Worm (Caenorhabditis elegans) whole organism, L1 larva: Measurements from ENCODE around the gene dsl-5.

Experiments used
- C04F5.9 ChIP-seq: sonication (generic microtip); optimal IDR thresholded peaks from 2 replicates; lab custom pipeline; 2016; ENCODE audit warnings: missing genetic modification characterization, missing compliant biosample characterization
- C34B4.2 ChIP-seq: sonication (generic microtip); optimal IDR thresholded peaks from 2 replicates; lab custom pipeline; 2017; ENCODE audit warnings: mild to moderate bottlenecking, missing genetic modification characterization, missing compliant biosample characterization
- Y116A8C.19 ChIP-seq: sonication (generic microtip); optimal IDR thresholded peaks from 2 replicates; lab custom pipeline; 2016; ENCODE audit warnings: missing compliant biosample characterization, missing genetic modification characterization, borderline replicate concordance
- alr-1 ChIP-seq: fragments of 200-800 bp; sonication (Bioruptor generic); optimal IDR thresholded peaks from 2 replicates; lab custom pipeline; 2018; ENCODE audit warnings: borderline replicate concordance, mild to moderate bottlenecking, missing genetic modification characterization, missing compliant biosample characterization
- aly-2 ChIP-seq: fragments of 150-350 bp; optimal IDR thresholded peaks from 2 replicates; lab custom pipeline; 2014; ENCODE audit warnings: missing biosample characterization, missing genetic modification characterization
- blmp-1 ChIP-seq: fragments of 150-350 bp; optimal IDR thresholded peaks from 2 replicates; lab custom pipeline; 2014; ENCODE audit warnings: missing biosample characterization, missing genetic modification characterization
- ceh-8 ChIP-seq: fragments of 200-800 bp; sonication (Bioruptor generic); optimal IDR thresholded peaks from 2 replicates; lab custom pipeline; 2018; ENCODE audit warnings: mild to moderate bottlenecking, missing genetic modification characterization, moderate library complexity, missing compliant biosample characterization
- ceh-88 ChIP-seq: fragments of 200-800 bp; sonication (Bioruptor generic); IDR thresholded peaks from 2 replicates; pipeline ENCODE4 v1.3.6; 2022; ENCODE audit warnings: missing genetic modification characterization, missing compliant biosample characterization
- ces-1 ChIP-seq: fragments of 150-350 bp; optimal IDR thresholded peaks from 2 replicates; lab custom pipeline; 2014; ENCODE audit warnings: missing biosample characterization, missing genetic modification reagents, missing genetic modification characterization
- dpl-1 ChIP-seq, 3 experiments: fragments of 150-350 bp in 2 of 3; sonication (generic microtip) in 1 of 3; optimal IDR thresholded peaks; 2 replicates each; lab custom pipeline; 2014 to 2017; ENCODE audit warnings: missing biosample characterization in 3 of 3, missing genetic modification characterization in 3 of 3, missing genetic modification reagents in 3 of 3
- elt-3 ChIP-seq, 6 experiments: fragments of 150-350 bp in 1 of 6; sonication (generic microtip); optimal IDR thresholded peaks; 2 replicates each; lab custom pipeline; 2017 to 2018; ENCODE audit warnings: missing biosample characterization in 6 of 6, missing genetic modification characterization in 6 of 6, inconsistent platforms in 1 of 6
- ets-5 ChIP-seq: fragments of 200-800 bp; sonication (Bioruptor generic); IDR thresholded peaks from 2 replicates; pipeline ENCODE4 v1.3.6; 2022; ENCODE audit warnings: missing genetic modification characterization, missing compliant biosample characterization
- fkh-8 ChIP-seq: sonication (generic microtip); optimal IDR thresholded peaks from 2 replicates; lab custom pipeline; 2016; ENCODE audit warnings: mild to moderate bottlenecking, missing genetic modification characterization, missing compliant biosample characterization
- fos-1 ChIP-seq: fragments of 150-350 bp; optimal IDR thresholded peaks from 2 replicates; lab custom pipeline; 2014; ENCODE audit warnings: missing biosample characterization, missing genetic modification characterization
- hlh-17 ChIP-seq: fragments of 200-800 bp; sonication (Bioruptor generic); optimal IDR thresholded peaks from 2 replicates; lab custom pipeline; 2018; ENCODE audit warnings: missing genetic modification characterization, mild to moderate bottlenecking, missing compliant biosample characterization, moderate library complexity, borderline replicate concordance
- hlh-4 ChIP-seq: sonication (generic microtip); optimal IDR thresholded peaks from 2 replicates; lab custom pipeline; 2016; ENCODE audit warnings: mild to moderate bottlenecking, missing genetic modification characterization, missing compliant biosample characterization
- irx-1 ChIP-seq: sonication (generic microtip); optimal IDR thresholded peaks from 2 replicates; lab custom pipeline; 2016; ENCODE audit warnings: missing genetic modification characterization, missing compliant biosample characterization
- isw-1 ChIP-seq: fragments of 200-800 bp; sonication (Bioruptor generic); IDR thresholded peaks from 2 replicates; pipeline ENCODE4 v1.3.6; 2022; ENCODE audit warnings: missing genetic modification characterization, missing compliant biosample characterization
- lin-13 ChIP-seq: fragments of 150-350 bp; optimal IDR thresholded peaks from 2 replicates; lab custom pipeline; 2014; ENCODE audit warnings: missing biosample characterization, missing genetic modification reagents, missing genetic modification characterization
- lin-14 ChIP-seq: fragments of 200-800 bp; sonication (Bioruptor generic); optimal IDR thresholded peaks from 2 replicates; lab custom pipeline; 2018; ENCODE audit warnings: mild to moderate bottlenecking, missing genetic modification characterization, moderate library complexity, missing compliant biosample characterization
- lin-15B ChIP-seq: fragments of 150-350 bp; sonication (generic microtip); optimal IDR thresholded peaks from 3 replicates; lab custom pipeline; 2014; ENCODE audit warnings: missing biosample characterization, missing genetic modification characterization
- lin-35 ChIP-seq, 2 experiments: fragments of 150-350 bp; optimal IDR thresholded peaks; 2 replicates each; lab custom pipeline; 2014; ENCODE audit warnings: missing biosample characterization in 2 of 2, missing genetic modification characterization in 2 of 2, missing genetic modification reagents in 2 of 2
- lin-39 ChIP-seq: fragments of 150-350 bp; optimal IDR thresholded peaks from 2 replicates; lab custom pipeline; 2014; ENCODE audit warnings: missing biosample characterization, missing genetic modification reagents, missing genetic modification characterization
- mab-9 ChIP-seq: fragments of 200-800 bp; sonication (Bioruptor generic); IDR thresholded peaks from 2 replicates; pipeline ENCODE4 v1.3.6; 2022; ENCODE audit warnings: missing genetic modification reagents, missing genetic modification characterization, missing compliant biosample characterization
- mdl-1 ChIP-seq, 2 experiments: fragments of 150-350 bp; optimal IDR thresholded peaks; 2 replicates each; lab custom pipeline; 2014 to 2017; ENCODE audit warnings: missing biosample characterization in 2 of 2, missing genetic modification characterization in 2 of 2, inconsistent platforms in 1 of 2
- mep-1 ChIP-seq: fragments of 150-350 bp; optimal IDR thresholded peaks from 2 replicates; lab custom pipeline; 2014; ENCODE audit warnings: missing biosample characterization, missing genetic modification characterization
- nhr-11 ChIP-seq: fragments of 150-350 bp; optimal IDR thresholded peaks from 2 replicates; lab custom pipeline; 2014; ENCODE audit warnings: missing biosample characterization, missing genetic modification characterization
- nhr-12 ChIP-seq: sonication (generic microtip); optimal IDR thresholded peaks from 2 replicates; lab custom pipeline; 2017; ENCODE audit warnings: missing biosample characterization, missing genetic modification characterization
- nhr-19 ChIP-seq: fragments of 200-800 bp; sonication (Bioruptor generic); conservative IDR thresholded peaks from 2 replicates; pipeline ENCODE4 v1.3.6; 2022; ENCODE audit warnings: missing genetic modification characterization, missing compliant biosample characterization
- nhr-20 ChIP-seq: sonication (generic microtip); optimal IDR thresholded peaks from 2 replicates; lab custom pipeline; 2016; ENCODE audit warnings: mild to moderate bottlenecking, missing genetic modification characterization, missing compliant biosample characterization
- nhr-47 ChIP-seq: sonication (generic microtip); optimal IDR thresholded peaks from 2 replicates; lab custom pipeline; 2016; ENCODE audit warnings: mild to moderate bottlenecking, missing genetic modification characterization, moderate library complexity, missing compliant biosample characterization
- nhr-71 ChIP-seq: sonication (generic microtip); optimal IDR thresholded peaks from 2 replicates; lab custom pipeline; 2016; ENCODE audit warnings: mild to moderate bottlenecking, missing genetic modification characterization, moderate library complexity, missing compliant biosample characterization
- nhr-84 ChIP-seq: sonication (generic microtip); optimal IDR thresholded peaks from 2 replicates; lab custom pipeline; 2017; ENCODE audit warnings: missing biosample characterization, missing genetic modification characterization
- nhr-90 ChIP-seq: sonication (generic microtip); optimal IDR thresholded peaks from 2 replicates; lab custom pipeline; 2016; ENCODE audit warnings: mild to moderate bottlenecking, missing genetic modification characterization, missing compliant biosample characterization; ENCODE audit not compliant: poor library complexity
- pag-3 ChIP-seq: sonication (generic microtip); optimal IDR thresholded peaks from 2 replicates; lab custom pipeline; 2017; ENCODE audit warnings: missing genetic modification characterization, mild to moderate bottlenecking, missing compliant biosample characterization, antibody characterized with exemption, borderline replicate concordance; ENCODE audit not compliant: insufficient read depth
- pqm-1 ChIP-seq: sonication (generic microtip); optimal IDR thresholded peaks from 3 replicates; lab custom pipeline; 2017; ENCODE audit warnings: missing biosample characterization, missing genetic modification characterization
- rnt-1 ChIP-seq: sonication (generic microtip); optimal IDR thresholded peaks from 2 replicates; lab custom pipeline; 2016; ENCODE audit warnings: mild to moderate bottlenecking, missing genetic modification characterization, moderate library complexity, missing compliant biosample characterization
- snpc-4 ChIP-seq: fragments of 150-350 bp; optimal IDR thresholded peaks from 2 replicates; lab custom pipeline; 2014; ENCODE audit warnings: missing biosample characterization, missing genetic modification characterization
- snu-23 ChIP-seq: sonication (generic microtip); optimal IDR thresholded peaks from 2 replicates; lab custom pipeline; 2016; ENCODE audit warnings: missing genetic modification characterization, missing compliant biosample characterization
- sup-37 ChIP-seq: fragments of 200-800 bp; sonication (Bioruptor generic); optimal IDR thresholded peaks from 2 replicates; lab custom pipeline; 2018; ENCODE audit warnings: mild to moderate bottlenecking, missing genetic modification characterization, missing compliant biosample characterization
- swsn-7 ChIP-seq: sonication (generic microtip); optimal IDR thresholded peaks from 2 replicates; lab custom pipeline; 2016; ENCODE audit warnings: missing genetic modification characterization, missing compliant biosample characterization
- tbx-2 ChIP-seq: sonication (generic microtip); optimal IDR thresholded peaks from 2 replicates; lab custom pipeline; 2016; ENCODE audit warnings: missing genetic modification characterization, missing compliant biosample characterization
- tlp-1 ChIP-seq: fragments of 150-350 bp; optimal IDR thresholded peaks from 2 replicates; lab custom pipeline; 2014; ENCODE audit warnings: missing biosample characterization, missing genetic modification characterization
- unc-30 ChIP-seq: sonication (generic microtip); optimal IDR thresholded peaks from 2 replicates; lab custom pipeline; 2017; ENCODE audit warnings: missing biosample characterization, missing genetic modification characterization
- unc-98 ChIP-seq: fragments of 200-800 bp; sonication (Bioruptor generic); IDR thresholded peaks from 2 replicates; pipeline ENCODE4 v1.3.6; 2022; ENCODE audit warnings: missing genetic modification characterization, missing compliant biosample characterization
- xbp-1 ChIP-seq: sonication (generic microtip); optimal IDR thresholded peaks from 2 replicates; lab custom pipeline; 2016; ENCODE audit warnings: missing genetic modification characterization, missing compliant biosample characterization
- zip-4 ChIP-seq: fragments of 200-800 bp; sonication (Bioruptor generic); optimal IDR thresholded peaks from 2 replicates; lab custom pipeline; 2018; ENCODE audit warnings: mild to moderate bottlenecking, missing genetic modification characterization, moderate library complexity, missing compliant biosample characterization

dsl-5 gene

DNA sequence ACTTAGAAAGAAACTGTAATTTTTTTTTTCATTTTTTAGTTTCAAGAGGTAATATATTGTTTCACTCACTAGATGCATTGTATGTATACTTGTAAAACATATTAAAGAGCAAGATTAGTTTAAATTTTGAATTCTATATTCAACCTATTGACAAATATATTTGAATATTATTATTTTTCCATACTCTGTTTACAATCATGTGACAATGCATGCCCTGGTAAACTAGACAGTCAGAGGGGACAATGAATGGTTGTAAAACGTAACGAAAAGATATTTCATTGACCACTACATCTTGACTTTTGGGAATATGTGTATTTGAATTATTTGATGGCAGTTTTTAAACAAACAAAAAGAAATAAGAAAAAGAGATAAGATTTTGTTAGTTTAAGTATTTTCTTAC, 1.5 kb upstream of the dsl-5 start:
- no peak for TF ChIP-seq tlp-1 (tag; lab: Kevin White, UChicago)
- no peak for TF ChIP-seq mep-1 (tag; lab: Kevin White, UChicago)
- TF ChIP-seq lin-13 (GFP tag; lab: Kevin White, UChicago), result no peak
- no peak for TF ChIP-seq hlh-4 (tag; lab: Kevin White, UChicago)
- no peak for TF ChIP-seq unc-30 (tag; lab: Kevin White, UChicago)
- TF ChIP-seq alr-1 (tag; lab: Kevin White, UChicago), result no peak
- TF ChIP-seq nhr-11 (tag; lab: Kevin White, UChicago), result no peak
- no peak for TF ChIP-seq C34B4.2 (tag; lab: Kevin White, UChicago)
- no peak for TF ChIP-seq irx-1 (tag; lab: Kevin White, UChicago)
- no peak for TF ChIP-seq fkh-8
- no peak for TF ChIP-seq ces-1 (GFP tag; lab: Kevin White, UChicago)
- no peak for TF ChIP-seq aly-2
- no peak for TF ChIP-seq Y116A8C.19 (tag; lab: Kevin White, UChicago)

DNA sequence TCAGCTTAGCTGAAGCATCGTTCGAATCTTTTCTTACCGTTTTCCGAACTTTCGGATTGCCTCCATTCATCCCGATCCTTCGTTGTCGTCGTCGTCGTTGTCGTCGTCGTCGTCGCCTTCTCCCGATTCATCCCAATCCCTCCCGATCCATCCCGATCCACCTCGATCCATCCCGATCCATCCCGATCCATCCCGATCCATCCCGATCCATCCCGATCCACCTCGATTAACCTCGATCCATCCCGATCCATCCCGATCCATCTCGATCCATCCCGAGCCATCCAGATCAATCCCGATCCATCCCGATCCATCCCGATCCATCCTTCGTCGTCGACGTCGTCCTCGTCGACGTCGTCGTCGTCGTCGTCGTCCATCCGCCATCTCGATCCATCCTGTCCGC, 4.3 kb downstream of the dsl-5 start:
- TF ChIP-seq mab-9 (GFP tag; lab: Robert Waterston, UW) (0 out of 2 replicates have a peak, but pooled peaks have one; percentile 12), ets-5 (GFP tag; lab: Robert Waterston, UW) (0 out of 2 replicates have a peak, but pooled peaks have one; percentile 56)

DNA sequence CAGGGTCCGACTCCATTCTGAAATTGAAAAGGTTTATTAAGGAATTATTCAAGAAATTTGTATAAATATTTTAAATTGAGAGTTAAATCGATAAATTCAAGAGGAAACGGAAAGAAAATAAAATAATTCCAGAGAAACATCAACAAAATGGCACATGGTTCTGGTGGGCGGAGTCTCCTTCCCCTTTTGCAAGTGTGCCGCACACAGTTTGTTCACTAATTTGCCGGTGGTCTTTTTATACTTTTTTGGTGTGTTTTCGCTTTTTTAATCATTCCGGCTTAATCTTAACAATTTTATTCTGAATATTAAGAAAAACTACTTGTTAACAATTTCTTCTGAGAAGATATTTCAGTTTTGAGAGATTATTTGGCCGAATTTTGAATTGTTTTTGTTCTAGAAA, 15.9 kb downstream of the dsl-5 start, which contains the start of the genes ragc-1 and Y24F12A.1:
ragc-1 (minus strand) TSS at position 25 of the 400 bp plus-strand sequence.
Y24F12A.1 (plus strand) TSS at position 346 of the 400 bp plus-strand sequence.
- TF ChIP-seq unc-98 (GFP tag; lab: Robert Waterston, UW) (no peak), lin-39 (tag; lab: Kevin White, UChicago) (no peak), snpc-4 (no peak), snu-23 (peak; percentile 41), nhr-19 (GFP tag; lab: Robert Waterston, UW) (peak; percentile 30), isw-1 (GFP tag; lab: Robert Waterston, UW) (no peak), swsn-7 (tag; lab: Kevin White, UChicago) (peak; percentile 39), nhr-20 (peak; percentile 47), hlh-17 (GFP tag; lab: Kevin White, UChicago) (no peak), lin-15B (tag; lab: Kevin White, UChicago) (peak; percentile 13), C04F5.9 (no peak), C34B4.2 (tag; lab: Kevin White, UChicago) (no peak), lin-35 (GFP tag; optimal IDR thresholded peaks at IDR 0.05; lab: Kevin White, UChicago) (peak; percentile 29 to 61), hlh-4 (tag; lab: Kevin White, UChicago) (no peak), fos-1 (tag; lab: Kevin White, UChicago) (no peak), mep-1 (tag; lab: Kevin White, UChicago) (peak; percentile 38), alr-1 (tag; lab: Kevin White, UChicago) (no peak), lin-13 (GFP tag; lab: Kevin White, UChicago) (no peak), pqm-1 (tag; lab: Kevin White, UChicago) (no peak), ces-1 (GFP tag; lab: Kevin White, UChicago) (no peak), tbx-2 (tag; lab: Kevin White, UChicago) (peak; percentile 24), sup-37 (GFP tag; lab: Kevin White, UChicago) (no peak), nhr-12 (tag; lab: Kevin White, UChicago) (no peak), pag-3 (no peak), fkh-8 (peak; percentile 22), nhr-47 (tag; lab: Kevin White, UChicago) (peak; percentile 41), rnt-1 (tag; lab: Kevin White, UChicago) (peak; percentile 48), nhr-71 (tag; lab: Kevin White, UChicago) (peak; percentile 52), lin-14 (GFP tag; lab: Kevin White, UChicago) (peak; percentile 55), blmp-1 (peak; percentile 58), nhr-90 (tag; lab: Kevin White, UChicago) (peak; percentile 51), ceh-8 (GFP tag; lab: Kevin White, UChicago) (no peak), xbp-1 (tag; lab: Kevin White, UChicago) (peak; percentile 42), mdl-1 (tag; optimal IDR thresholded peaks at IDR 0.05; lab: Kevin White, UChicago) (peak in 1 of 2 experiments; percentile 71), ceh-88 (GFP tag; lab: Robert Waterston, UW) (no peak), dpl-1 (GFP tag; optimal IDR thresholded peaks at IDR 0.05; lab: Kevin White, UChicago) (peak; percentile 28 to 64 (median 44)), elt-3 (tag; optimal IDR thresholded peaks at IDR 0.05; lab: Kevin White, UChicago) (peak in 1 of 6 experiments; percentile 66), nhr-84 (no peak), zip-4 (GFP tag; lab: Kevin White, UChicago) (no peak)
